Worm (Caenorhabditis elegans) whole organism, midembryonic: Measurements from ENCODE around the gene spo-11.

ENCODE experiments used
- T22C8.4 ChIP-seq: fragments of 200-800 bp; sonication (Bioruptor generic); IDR thresholded peaks from 2 replicates; pipeline ENCODE4 v1.3.6; 2022; ENCODE audit warnings: missing genetic modification characterization, missing compliant biosample characterization
- cog-1 ChIP-seq: sonication (generic microtip); optimal IDR thresholded peaks from 2 replicates; lab custom pipeline; 2016; ENCODE audit warnings: missing genetic modification characterization, missing compliant biosample characterization
- klf-2 ChIP-seq: fragments of 200-800 bp; sonication (Bioruptor generic); conservative IDR thresholded peaks from 2 replicates; pipeline ENCODE4 v1.3.6; 2022; ENCODE audit warnings: missing genetic modification reagents, missing genetic modification characterization, missing compliant biosample characterization
- med-1 ChIP-seq: sonication (generic microtip); optimal IDR thresholded peaks from 2 replicates; lab custom pipeline; 2017; ENCODE audit warnings: missing genetic modification characterization, mild to moderate bottlenecking, missing compliant biosample characterization, antibody characterized with exemption, missing genetic modification reagents; ENCODE audit not compliant: insufficient read depth
- ztf-23 ChIP-seq: fragments of 200-800 bp; sonication (Bioruptor generic); IDR thresholded peaks from 2 replicates; pipeline ENCODE4 v1.3.6; 2022; ENCODE audit warnings: missing genetic modification reagents, missing genetic modification characterization, missing compliant biosample characterization
- ztf-29 ChIP-seq: fragments of 200-800 bp; sonication (Bioruptor generic); IDR thresholded peaks from 2 replicates; pipeline ENCODE4 v1.3.6; 2022; ENCODE audit warnings: missing genetic modification reagents, missing genetic modification characterization, missing compliant biosample characterization

DNA sequence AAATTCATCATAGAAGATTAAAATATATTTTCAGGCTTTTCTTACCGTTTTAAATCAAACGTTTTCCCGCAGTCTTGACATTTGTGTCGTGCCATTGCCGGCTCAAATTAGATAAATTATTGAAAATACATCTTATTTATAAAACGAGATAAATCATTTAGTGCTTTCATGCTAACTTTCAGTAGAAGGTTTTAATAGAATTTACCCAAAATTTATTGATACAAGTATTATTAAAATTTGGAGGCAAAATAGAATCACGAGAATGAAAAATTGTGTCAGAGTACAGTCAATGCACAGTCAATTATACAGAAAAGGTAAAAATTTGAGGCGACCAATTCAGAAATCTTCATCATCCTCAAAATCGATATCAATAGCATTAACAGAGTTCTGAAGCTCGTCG lies 46.2 kb downstream of the spo-11 start, which contains the start of gene Y5F2A.4:
- TF ChIP-seq klf-2 (GFP tag; lab: Robert Waterston, UW): no peak
- no peak for TF ChIP-seq ztf-23
- TF ChIP-seq cog-1: no peak
- TF ChIP-seq ztf-29 (GFP tag; lab: Robert Waterston, UW): no peak
- TF ChIP-seq T22C8.4 (GFP tag; lab: Robert Waterston, UW): no peak
- TF ChIP-seq med-1 (GFP tag; lab: Kevin White, UChicago): no peak
